Worm (Caenorhabditis elegans): ENCODE results near the gene clic-1.

clic-1 gene

ce11 chrV:7776029-7776628, 41.4 kb upstream of the clic-1 start, which contains the start of the genes rpl-39 and rps-30 (continued):
- TF ChIP-seq sma-9 (GFP tag; optimal IDR thresholded peaks at IDR 0.05) (peak; percentile 80), sma-9 (tag; optimal IDR thresholded peaks at IDR 0.05) (no peak), ama-1 (optimal IDR thresholded peaks at IDR 0.05) (no peak), nhr-237 (tag; optimal IDR thresholded peaks at IDR 0.05) (no peak), zag-1 (tag; optimal IDR thresholded peaks at IDR 0.05) (peak; percentile 50), nhr-11 (tag; optimal IDR thresholded peaks at IDR 0.05) (no peak), ztf-1 (GFP tag; conservative IDR thresholded peaks at IDR 0.05) (no peak), mbf-1 (tag; optimal IDR thresholded peaks at IDR 0.05) (no peak), nhr-77 (tag; optimal IDR thresholded peaks at IDR 0.05) (no peak), Y55F3AM.14 (GFP tag; optimal IDR thresholded peaks at IDR 0.05) (no peak), egl-27 (tag; optimal IDR thresholded peaks at IDR 0.05) (peak; percentile 47), crh-2 (tag; optimal IDR thresholded peaks at IDR 0.05) (peak; percentile 83), F13H6.1 (tag; optimal IDR thresholded peaks at IDR 0.05) (peak; percentile 75), lin-39 (tag; optimal IDR thresholded peaks at IDR 0.05) (no peak)

ce11 chrV:7775226-7775625, 40.5 kb upstream of the clic-1 start:
- no peak for TF ChIP-seq nhr-237 (tag; optimal IDR thresholded peaks at IDR 0.05)

ce11 chrV:7774143-7774595, 39.5 kb upstream of the clic-1 start, which contains the start of gene grl-10:
grl-10 (plus strand) TSS chrV:7774545.
- TF ChIP-seq nhr-21 (tag; optimal IDR thresholded peaks at IDR 0.05) (peak; percentile 78), nhr-6 (tag; optimal IDR thresholded peaks at IDR 0.05) (no peak)

ce11 chrV:7773647-7774046, 38.9 kb upstream of the clic-1 start:
- TF ChIP-seq skn-1 (tag; optimal IDR thresholded peaks at IDR 0.05) (no peak), alr-1 (tag; optimal IDR thresholded peaks at IDR 0.05) (no peak), nhr-23 (tag; optimal IDR thresholded peaks at IDR 0.05) (no peak), C34F6.9 (tag; optimal IDR thresholded peaks at IDR 0.05) (no peak), sem-4 (tag; optimal IDR thresholded peaks at IDR 0.05) (no peak), ceh-82 (tag; optimal IDR thresholded peaks at IDR 0.05) (no peak), nhr-10 (tag; optimal IDR thresholded peaks at IDR 0.05) (no peak)

- TF ChIP-seq F13H6.1 (tag; optimal IDR thresholded peaks at IDR 0.05): no peak
- no peak for TF ChIP-seq unc-62 (GFP tag; optimal IDR thresholded peaks at IDR 0.05)
- TF ChIP-seq nhr-23 (tag; optimal IDR thresholded peaks at IDR 0.05): no peak
- TF ChIP-seq ztf-1 (GFP tag; conservative IDR thresholded peaks at IDR 0.05): no peak
- TF ChIP-seq mdl-1 (tag; optimal IDR thresholded peaks at IDR 0.05): no peak
- TF ChIP-seq zag-1 (tag; optimal IDR thresholded peaks at IDR 0.05): no peak
- TF ChIP-seq crh-2 (tag; optimal IDR thresholded peaks at IDR 0.05): no peak
- no peak for TF ChIP-seq gmeb-1 (tag; optimal IDR thresholded peaks at IDR 0.05)
- no peak for TF ChIP-seq snpc-4 (tag; optimal IDR thresholded peaks at IDR 0.05)
- TF ChIP-seq egl-27 (tag; optimal IDR thresholded peaks at IDR 0.05): no peak
- no peak for TF ChIP-seq R02D3.7 (tag; optimal IDR thresholded peaks at IDR 0.05)
- no peak for TF ChIP-seq ztf-4 (tag; optimal IDR thresholded peaks at IDR 0.05)
- TF ChIP-seq ceh-16 (tag; optimal IDR thresholded peaks at IDR 0.05): no peak
These were observed 36.2 kb upstream of the clic-1 start, which contains the start of gene frpr-3 for ce11 chrV:7770961-7771360. frpr-3 (plus strand) TSS chrV:7771261.

ce11 chrV:7761906-7762305, 27.2 kb upstream of the clic-1 start:
- TF ChIP-seq dmd-4 (tag; optimal IDR thresholded peaks at IDR 0.05) (no peak), F13H6.1 (tag; optimal IDR thresholded peaks at IDR 0.05) (no peak), lin-13 (GFP tag; optimal IDR thresholded peaks at IDR 0.05) (no peak), ztf-1 (GFP tag; conservative IDR thresholded peaks at IDR 0.05) (no peak), peb-1 (tag; optimal IDR thresholded peaks at IDR 0.05) (no peak), skn-1 (tag; optimal IDR thresholded peaks at IDR 0.05) (no peak), elt-1 (tag; optimal IDR thresholded peaks at IDR 0.05) (no peak), C34F6.9 (tag; optimal IDR thresholded peaks at IDR 0.05) (no peak)
